Worm (Caenorhabditis elegans): ENCODE data around the gene F31D4.8.
A peak's percentile ranks its signal among the peaks of the same experiment; 100 is the strongest.

Gene F31D4.8

ce11 chrV:20861080-20861479 is 7.1 kb downstream of the F31D4.8 start, which contains the start of gene try-4:
try-4 (minus strand) TSS chrV:20861153.
- no peak for TF ChIP-seq him-1 (tag; optimal IDR thresholded peaks at IDR 0.05)
- TF ChIP-seq dao-5 (tag; optimal IDR thresholded peaks at IDR 0.05): no peak

ce11 chrV:20853581-20854161 is 14.6 kb downstream of the F31D4.8 start, which contains the start of gene F31D4.5:
F31D4.5 (plus strand) TSS chrV:20854071.
- TF ChIP-seq him-1 (tag; optimal IDR thresholded peaks at IDR 0.05) (no peak), dao-5 (tag; optimal IDR thresholded peaks at IDR 0.05) (no peak), W03F9.2 (tag; optimal IDR thresholded peaks at IDR 0.05) (no peak)

ce11 chrV:20851847-20852386 is 16.3 kb downstream of the F31D4.8 start, which contains the start of gene ndua-1:
ndua-1 (minus strand) TSS chrV:20851897.
- TF ChIP-seq W03F9.2 (tag; optimal IDR thresholded peaks at IDR 0.05) (peak; percentile 60), him-1 (tag; optimal IDR thresholded peaks at IDR 0.05) (no peak)

ce11 chrV:20850580-20850979 is 17.6 kb downstream of the F31D4.8 start, which contains the start of gene clec-264:
clec-264 (minus strand) TSS chrV:20850701.
- no peak for TF ChIP-seq W03F9.2 (tag; optimal IDR thresholded peaks at IDR 0.05)
- TF ChIP-seq dao-5 (tag; optimal IDR thresholded peaks at IDR 0.05): no peak
- no peak for TF ChIP-seq him-1 (tag; optimal IDR thresholded peaks at IDR 0.05)

- TF ChIP-seq W03F9.2 (tag; optimal IDR thresholded peaks at IDR 0.05) (peak; percentile 24), him-1 (tag; optimal IDR thresholded peaks at IDR 0.05) (no peak), dao-5 (tag; optimal IDR thresholded peaks at IDR 0.05) (no peak)
Observed at ce11 chrV:20847743-20848229, 20.4 kb downstream of the F31D4.8 start.

- peak; percentile 2 for TF ChIP-seq him-1 (tag; optimal IDR thresholded peaks at IDR 0.05)
- TF ChIP-seq dao-5 (tag; optimal IDR thresholded peaks at IDR 0.05): no peak
- peak; percentile 76 for TF ChIP-seq W03F9.2 (tag; optimal IDR thresholded peaks at IDR 0.05)
Observed at ce11 chrV:20845524-20846208, 22.6 kb downstream of the F31D4.8 start, which contains the start of the genes F31D4.2 and fkb-6. F31D4.2 (minus strand) TSS chrV:20845546. fkb-6 (plus strand) TSS chrV:20846158.

- TF ChIP-seq W03F9.2 (tag; optimal IDR thresholded peaks at IDR 0.05): no peak
- no peak for TF ChIP-seq dao-5 (tag; optimal IDR thresholded peaks at IDR 0.05)
Observed at ce11 chrV:20841484-20841883, 26.7 kb downstream of the F31D4.8 start.

- TF ChIP-seq him-1 (tag; optimal IDR thresholded peaks at IDR 0.05) (no peak), dao-5 (tag; optimal IDR thresholded peaks at IDR 0.05) (no peak), W03F9.2 (tag; optimal IDR thresholded peaks at IDR 0.05) (no peak)
Observed at ce11 chrV:20838565-20838964, 29.7 kb downstream of the F31D4.8 start, which contains the start of gene exos-7. exos-7 (plus strand) TSS chrV:20838865.

ce11 chrV:20837765-20838164 is 30.5 kb downstream of the F31D4.8 start, which contains the start of gene mrps-12:
mrps-12 (plus strand) TSS chrV:20838080.
- no peak for TF ChIP-seq dao-5 (tag; optimal IDR thresholded peaks at IDR 0.05)
- TF ChIP-seq him-1 (tag; optimal IDR thresholded peaks at IDR 0.05): no peak
- no peak for TF ChIP-seq W03F9.2 (tag; optimal IDR thresholded peaks at IDR 0.05)

- TF ChIP-seq dao-5 (tag; optimal IDR thresholded peaks at IDR 0.05) (no peak), W03F9.2 (tag; optimal IDR thresholded peaks at IDR 0.05) (no peak), him-1 (tag; optimal IDR thresholded peaks at IDR 0.05) (no peak)
Observed at ce11 chrV:20832554-20832963, 35.7 kb downstream of the F31D4.8 start.

- TF ChIP-seq him-1 (tag; optimal IDR thresholded peaks at IDR 0.05) (no peak), W03F9.2 (tag; optimal IDR thresholded peaks at IDR 0.05) (no peak), dao-5 (tag; optimal IDR thresholded peaks at IDR 0.05) (no peak)
Observed at ce11 chrV:20831867-20832266, 36.4 kb downstream of the F31D4.8 start.

- TF ChIP-seq W03F9.2 (tag; optimal IDR thresholded peaks at IDR 0.05) (no peak), him-1 (tag; optimal IDR thresholded peaks at IDR 0.05) (no peak), dao-5 (tag; optimal IDR thresholded peaks at IDR 0.05) (no peak)
Observed at ce11 chrV:20830409-20830808, 37.8 kb downstream of the F31D4.8 start.

- no peak for TF ChIP-seq him-1 (tag; optimal IDR thresholded peaks at IDR 0.05)
- TF ChIP-seq W03F9.2 (tag; optimal IDR thresholded peaks at IDR 0.05): no peak
- no peak for TF ChIP-seq dao-5 (tag; optimal IDR thresholded peaks at IDR 0.05)
Observed at ce11 chrV:20829511-20829910, 38.7 kb downstream of the F31D4.8 start, which contains the start of gene num-1. num-1 (plus strand) TSS chrV:20829811.

- TF ChIP-seq him-1 (tag; optimal IDR thresholded peaks at IDR 0.05) (peak; percentile 40), W03F9.2 (tag; optimal IDR thresholded peaks at IDR 0.05) (no peak)
Observed at ce11 chrV:20828820-20829219, 39.4 kb downstream of the F31D4.8 start, which contains the start of gene sbt-1. sbt-1 (minus strand) TSS chrV:20828881.

Data from whole organism, L4/young adult.